Worm (Caenorhabditis elegans) whole organism, L2 larva: ENCODE measurements around the gene F26G1.5.

Experiments used
- aly-2 ChIP-seq: fragments of 150-350 bp; optimal IDR thresholded peaks from 2 replicates; lab custom pipeline; 2014; ENCODE audit warnings: missing biosample characterization, missing genetic modification characterization
- egl-27 ChIP-seq: sonication (generic microtip); optimal IDR thresholded peaks from 3 replicates; lab custom pipeline; 2017; ENCODE audit warnings: missing biosample characterization, missing genetic modification reagents, missing genetic modification characterization
- elt-1 ChIP-seq: fragments of 150-350 bp; optimal IDR thresholded peaks from 2 replicates; lab custom pipeline; 2014; ENCODE audit warnings: missing biosample characterization, missing genetic modification characterization
- lin-39 ChIP-seq: fragments of 150-350 bp; optimal IDR thresholded peaks from 2 replicates; lab custom pipeline; 2014; ENCODE audit warnings: missing biosample characterization, missing genetic modification reagents, missing genetic modification characterization
- nhr-237 ChIP-seq: fragments of 150-350 bp; optimal IDR thresholded peaks from 2 replicates; lab custom pipeline; 2014; ENCODE audit warnings: missing biosample characterization, missing genetic modification characterization
- sem-4 ChIP-seq: fragments of 150-350 bp; optimal IDR thresholded peaks from 2 replicates; lab custom pipeline; 2014; ENCODE audit warnings: missing biosample characterization, missing genetic modification reagents, missing genetic modification characterization
- unc-55 ChIP-seq: fragments of 150-350 bp; sonication (generic microtip); optimal IDR thresholded peaks from 3 replicates; lab custom pipeline; 2014; ENCODE audit warnings: missing biosample characterization, missing genetic modification reagents, missing genetic modification characterization
- unc-62 ChIP-seq: fragments of 150-350 bp; optimal IDR thresholded peaks from 2 replicates; lab custom pipeline; 2014; ENCODE audit warnings: missing biosample characterization, missing genetic modification reagents, missing genetic modification characterization
- zag-1 ChIP-seq: fragments of 150-350 bp; optimal IDR thresholded peaks from 2 replicates; lab custom pipeline; 2014; ENCODE audit warnings: missing biosample characterization, missing genetic modification characterization

DNA sequence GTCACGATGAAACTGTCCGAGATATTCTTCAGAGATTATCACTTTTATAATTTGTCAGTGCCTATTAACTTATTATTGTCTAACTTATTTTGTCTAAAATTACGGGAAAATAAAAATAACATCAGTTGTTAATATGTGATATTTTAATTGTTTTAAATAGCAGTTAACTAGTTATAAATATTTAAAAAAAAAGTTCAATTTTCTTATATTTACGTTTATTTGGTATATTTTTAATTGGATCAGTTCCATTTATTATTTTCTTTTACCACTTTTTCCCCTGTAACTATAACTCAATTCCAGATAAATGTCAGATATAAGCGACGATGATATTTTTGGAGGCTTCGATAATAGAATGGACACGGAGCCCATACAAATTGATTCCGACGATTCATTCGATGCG, 24.3 kb upstream of the F26G1.5 start, which contains the start of gene C33F10.4:
- TF ChIP-seq lin-39 (tag; lab: Kevin White, UChicago) (no peak), aly-2 (tag; lab: Kevin White, UChicago) (no peak), egl-27 (tag; lab: Kevin White, UChicago) (no peak), nhr-237 (tag; lab: Kevin White, UChicago) (no peak), elt-1 (tag; lab: Kevin White, UChicago) (no peak), unc-62 (GFP tag; lab: Kevin White, UChicago) (no peak), zag-1 (tag; lab: Kevin White, UChicago) (no peak), unc-55 (GFP tag; lab: Kevin White, UChicago) (no peak), sem-4 (tag; lab: Kevin White, UChicago) (no peak)
